In genomic region chrX:3005759-3006158, dm6 we compare ENCODE assay signal across 1 fruit fly cellular context.
TF ChIP-seq lines count a peak whose summit lies in the region.

No protein-coding gene starts in this region.

TF ChIP-seq in whole organism, embryonic, 481 proteins besides CTCF, POLR2A, EP300 and RAD21 (continued from another document):
- no peak for TF ChIP-seq prd (optimal IDR thresholded peaks at IDR 0.05; lab: Kevin White, UChicago)
- TF ChIP-seq prd (GFP tag; IDR thresholded peaks at IDR 0.05; lab: Robert Waterston, UW) = peak; percentile 56; the same call in 2 of the 3 replicates
- TF ChIP-seq CG10366 (GFP tag; IDR thresholded peaks at IDR 0.05; lab: Robert Waterston, UW) = peak; percentile 9; the same call in 1 of the 2 replicates
- no peak for TF ChIP-seq chinmo (GFP tag; IDR thresholded peaks at IDR 0.05; lab: Robert Waterston, UW; ENCODE audit: partially characterized antibody)
- peak; percentile 31 for TF ChIP-seq CG10147 (GFP tag; optimal IDR thresholded peaks at IDR 0.05; lab: Kevin White, UChicago)
- peak; percentile 67 for TF ChIP-seq CG9932 (GFP tag; IDR thresholded peaks at IDR 0.05; lab: Robert Waterston, UW)
- TF ChIP-seq CG16815 (GFP tag; optimal IDR thresholded peaks at IDR 0.05; lab: Kevin White, UChicago) = no peak
- no peak for TF ChIP-seq luna (GFP tag; optimal IDR thresholded peaks at IDR 0.05; lab: Kevin White, UChicago)
- TF ChIP-seq CG32532 (GFP tag; IDR thresholded peaks at IDR 0.05; lab: Robert Waterston, UW) = peak; percentile 66
- TF ChIP-seq klu (GFP tag; IDR thresholded peaks at IDR 0.05; lab: Robert Waterston, UW) = 0 out of 2 replicates have a peak, but pooled peaks have one; percentile 8
- peak; percentile 25 for TF ChIP-seq nmo (GFP tag; optimal IDR thresholded peaks at IDR 0.05; lab: Kevin White, UChicago)
- peak; percentile 4 for TF ChIP-seq Hr3 (GFP tag; optimal IDR thresholded peaks at IDR 0.05; lab: Kevin White, UChicago)
- peak; percentile 4 for TF ChIP-seq CG7556 (GFP tag; optimal IDR thresholded peaks at IDR 0.05; lab: Kevin White, UChicago)
- peak; percentile 22 for TF ChIP-seq sd (tag; optimal IDR thresholded peaks at IDR 0.05; lab: Kevin White, UChicago)
- TF ChIP-seq Aef1 (GFP tag; IDR thresholded peaks at IDR 0.05; lab: Robert Waterston, UW) = 0 out of 3 replicates have a peak, but pooled peaks have one; percentile 21
- TF ChIP-seq ems (GFP tag; optimal IDR thresholded peaks at IDR 0.05; lab: Kevin White, UChicago) = no peak
- peak; percentile 4 for TF ChIP-seq gro (GFP tag; optimal IDR thresholded peaks at IDR 0.05; lab: Kevin White, UChicago)
- peak; percentile 19 for TF ChIP-seq Abd-B (GFP tag; optimal IDR thresholded peaks at IDR 0.05; lab: Kevin White, UChicago)
- no peak for TF ChIP-seq CG8478 (optimal IDR thresholded peaks at IDR 0.05; lab: Kevin White, UChicago)
- TF ChIP-seq Oli (tag; optimal IDR thresholded peaks at IDR 0.05; lab: Kevin White, UChicago) = peak; percentile 22
- peak; percentile 53; the same call in 1 of the 2 replicates for TF ChIP-seq lmd (GFP tag; IDR thresholded peaks at IDR 0.05; lab: Robert Waterston, UW)
- peak; percentile 23; the same call in 1 of the 2 replicates for TF ChIP-seq al (GFP tag; IDR thresholded peaks at IDR 0.05; lab: Robert Waterston, UW)
- peak; percentile 61 for TF ChIP-seq Ada2b (GFP tag; IDR thresholded peaks at IDR 0.05; lab: Robert Waterston, UW)
- TF ChIP-seq TFAM (GFP tag; optimal IDR thresholded peaks at IDR 0.05; lab: Kevin White, UChicago) = no peak
- no peak for TF ChIP-seq Lhr (GFP tag; optimal IDR thresholded peaks at IDR 0.05; lab: Kevin White, UChicago)
- TF ChIP-seq Hsf (GFP tag; optimal IDR thresholded peaks at IDR 0.05; lab: Kevin White, UChicago) = peak; percentile 12
- no peak for TF ChIP-seq CG13424 (tag; optimal IDR thresholded peaks at IDR 0.05; lab: Kevin White, UChicago)
- no peak for TF ChIP-seq MTF-1 (GFP tag; optimal IDR thresholded peaks at IDR 0.05; lab: Kevin White, UChicago; ENCODE audit: borderline replicate concordance)
- 0 out of 3 replicates have a peak, but pooled peaks have one; percentile 12 for TF ChIP-seq CG11093 (GFP tag; IDR thresholded peaks at IDR 0.05; lab: Robert Waterston, UW)
- TF ChIP-seq shn (GFP tag; optimal IDR thresholded peaks at IDR 0.05; lab: Kevin White, UChicago) = no peak
- peak in 1 of 2 experiments; percentile 25 for TF ChIP-seq dpn (GFP tag; optimal IDR thresholded peaks at IDR 0.05; lab: Kevin White, UChicago)
- TF ChIP-seq CG7839 (tag; optimal IDR thresholded peaks at IDR 0.05; lab: Kevin White, UChicago) = peak; percentile 50
- no peak for TF ChIP-seq kni (GFP tag; optimal IDR thresholded peaks at IDR 0.05; lab: Kevin White, UChicago)
- peak; percentile 41; the same call in 1 of the 2 replicates for TF ChIP-seq NFAT (GFP tag; IDR thresholded peaks at IDR 0.05; lab: Robert Waterston, UW)
- TF ChIP-seq croc (GFP tag; conservative IDR thresholded peaks at IDR 0.05; lab: Robert Waterston, UW) = no peak
- no peak for TF ChIP-seq so (GFP tag; IDR thresholded peaks at IDR 0.05; lab: Robert Waterston, UW)
- peak; percentile 53 for TF ChIP-seq gem (tag; optimal IDR thresholded peaks at IDR 0.05; lab: Kevin White, UChicago)
- no peak for TF ChIP-seq fu2 (GFP tag; optimal IDR thresholded peaks at IDR 0.05; lab: Kevin White, UChicago)
- TF ChIP-seq esg (GFP tag; conservative IDR thresholded peaks at IDR 0.05; lab: Robert Waterston, UW) = 0 out of 2 replicates have a peak, but pooled peaks have one; percentile 18
- TF ChIP-seq CG7786 (GFP tag; optimal IDR thresholded peaks at IDR 0.05; lab: Kevin White, UChicago) = peak; percentile 10
- peak; percentile 51 for TF ChIP-seq grau (tag; optimal IDR thresholded peaks at IDR 0.05; lab: Kevin White, UChicago)
- peak; percentile 39; the same call in 1 of the 3 replicates for TF ChIP-seq CG34422 (GFP tag; IDR thresholded peaks at IDR 0.05; lab: Robert Waterston, UW)
- TF ChIP-seq vvl (GFP tag; IDR thresholded peaks at IDR 0.05; lab: Robert Waterston, UW) = 0 out of 2 replicates have a peak, but pooled peaks have one; percentile 26
- no peak for TF ChIP-seq dimm (GFP tag; IDR thresholded peaks at IDR 0.05; lab: Robert Waterston, UW)
- peak; percentile 28 for TF ChIP-seq CG3281 (GFP tag; optimal IDR thresholded peaks at IDR 0.05; lab: Kevin White, UChicago)
- peak; percentile 68 for TF ChIP-seq CG2120 (GFP tag; optimal IDR thresholded peaks at IDR 0.05; lab: Kevin White, UChicago)
- TF ChIP-seq Sox102F (GFP tag; optimal IDR thresholded peaks at IDR 0.05; lab: Kevin White, UChicago) = peak; percentile 4
- peak; percentile 24 for TF ChIP-seq CG15269 (tag; optimal IDR thresholded peaks at IDR 0.05; lab: Kevin White, UChicago)
- TF ChIP-seq CG12659 (GFP tag; optimal IDR thresholded peaks at IDR 0.05; lab: Kevin White, UChicago) = peak; percentile 12
- 0 out of 3 replicates have a peak, but pooled peaks have one; percentile 22 for TF ChIP-seq CG2889 (GFP tag; IDR thresholded peaks at IDR 0.05; lab: Robert Waterston, UW)
- peak; percentile 21 for TF ChIP-seq Blimp-1 (GFP tag; optimal IDR thresholded peaks at IDR 0.05; lab: Kevin White, UChicago)
- peak; percentile 31 for TF ChIP-seq CG15514 (GFP tag; optimal IDR thresholded peaks at IDR 0.05; lab: Kevin White, UChicago)
- TF ChIP-seq CG18262 (tag; optimal IDR thresholded peaks at IDR 0.05; lab: Kevin White, UChicago) = peak; percentile 9
- TF ChIP-seq B-H1 (GFP tag; IDR thresholded peaks at IDR 0.05; lab: Robert Waterston, UW) = 0 out of 3 replicates have a peak, but pooled peaks have one; percentile 31
- TF ChIP-seq CG30403 (GFP tag; optimal IDR thresholded peaks at IDR 0.05; lab: Kevin White, UChicago) = peak; percentile 26
- TF ChIP-seq slbo (GFP tag; IDR thresholded peaks at IDR 0.05; lab: Robert Waterston, UW) = peak; percentile 69
- peak; percentile 60 for TF ChIP-seq gsb (GFP tag; IDR thresholded peaks at IDR 0.05; lab: Robert Waterston, UW)
- peak; percentile 28 for TF ChIP-seq CG17359 (tag; optimal IDR thresholded peaks at IDR 0.05; lab: Kevin White, UChicago)
- TF ChIP-seq Pdp1 (GFP tag; optimal IDR thresholded peaks at IDR 0.05; lab: Kevin White, UChicago) = peak in 1 of 2 experiments; percentile 21
- peak; percentile 17 for TF ChIP-seq Ets65A (GFP tag; lab: Kevin White, UChicago)
- peak; percentile 11; the same call in 1 of the 2 replicates for TF ChIP-seq MBD-R2 (GFP tag; IDR thresholded peaks at IDR 0.05; lab: Robert Waterston, UW)
- no peak for TF ChIP-seq psq (GFP tag; optimal IDR thresholded peaks at IDR 0.05; lab: Kevin White, UChicago)
- TF ChIP-seq CG8924 (tag; optimal IDR thresholded peaks at IDR 0.05; lab: Kevin White, UChicago) = peak; percentile 25
- TF ChIP-seq Med (GFP tag; lab: Kevin White, UChicago) = peak; percentile 85
- no peak for TF ChIP-seq nerfin-1 (tag; optimal IDR thresholded peaks at IDR 0.05; lab: Kevin White, UChicago)
- peak; percentile 13 for TF ChIP-seq CG10209 (GFP tag; optimal IDR thresholded peaks at IDR 0.05; lab: Kevin White, UChicago)
- peak; percentile 17 for TF ChIP-seq CG9727 (GFP tag; optimal IDR thresholded peaks at IDR 0.05; lab: Kevin White, UChicago)
- peak; percentile 7 for TF ChIP-seq Bteb2 (GFP tag; optimal IDR thresholded peaks at IDR 0.05; lab: Kevin White, UChicago)
- TF ChIP-seq CG12155 (GFP tag; optimal IDR thresholded peaks at IDR 0.05; lab: Kevin White, UChicago) = no peak
- TF ChIP-seq Doc2 (GFP tag; IDR thresholded peaks at IDR 0.05; lab: Robert Waterston, UW) = no peak
- TF ChIP-seq Fer3 (tag; optimal IDR thresholded peaks at IDR 0.05; lab: Kevin White, UChicago) = peak; percentile 32
- 0 out of 3 replicates have a peak, but pooled peaks have one; percentile 12 for TF ChIP-seq Dbx (GFP tag; IDR thresholded peaks at IDR 0.05; lab: Robert Waterston, UW)
- TF ChIP-seq unpg (GFP tag; optimal IDR thresholded peaks at IDR 0.05; lab: Kevin White, UChicago) = peak; percentile 51
- TF ChIP-seq CG6689 (GFP tag; IDR thresholded peaks at IDR 0.05; lab: Robert Waterston, UW) = 0 out of 2 replicates have a peak, but pooled peaks have one; percentile 23
- peak; percentile 72 for TF ChIP-seq CG12769 (tag; optimal IDR thresholded peaks at IDR 0.05; lab: Kevin White, UChicago)
- no peak for TF ChIP-seq Trl (optimal IDR thresholded peaks at IDR 0.05; lab: Kevin White, UChicago)
- peak; percentile 2 for TF ChIP-seq Trl (GFP tag; optimal IDR thresholded peaks at IDR 0.05; lab: Kevin White, UChicago)
- no peak for TF ChIP-seq tup (GFP tag; optimal IDR thresholded peaks at IDR 0.05; lab: Kevin White, UChicago)
- TF ChIP-seq Fer2 (tag; optimal IDR thresholded peaks at IDR 0.05; lab: Kevin White, UChicago) = no peak
- TF ChIP-seq nom (GFP tag; optimal IDR thresholded peaks at IDR 0.05; lab: Kevin White, UChicago) = no peak
- TF ChIP-seq Meics (GFP tag; optimal IDR thresholded peaks at IDR 0.05; lab: Kevin White, UChicago) = peak; percentile 39
- TF ChIP-seq oc (tag; optimal IDR thresholded peaks at IDR 0.05; lab: Kevin White, UChicago) = no peak
- TF ChIP-seq C15 (GFP tag; IDR thresholded peaks at IDR 0.05; lab: Robert Waterston, UW) = no peak
- TF ChIP-seq CG11695 (GFP tag; IDR thresholded peaks at IDR 0.05; lab: Robert Waterston, UW) = peak; percentile 52; the same call in 1 of the 3 replicates
- peak; percentile 22 for TF ChIP-seq PHDP (tag; optimal IDR thresholded peaks at IDR 0.05; lab: Kevin White, UChicago)
- TF ChIP-seq CG17385 (GFP tag; optimal IDR thresholded peaks at IDR 0.05; lab: Kevin White, UChicago) = no peak
- 0 out of 2 replicates have a peak, but pooled peaks have one; percentile 16 for TF ChIP-seq CG31224 (GFP tag; IDR thresholded peaks at IDR 0.05; lab: Robert Waterston, UW)
- peak; percentile 26 for TF ChIP-seq bcd (GFP tag; optimal IDR thresholded peaks at IDR 0.05; lab: Kevin White, UChicago)
- peak; percentile 50; the same call in 2 of the 3 replicates for TF ChIP-seq tgo (GFP tag; IDR thresholded peaks at IDR 0.05; lab: Robert Waterston, UW)
- TF ChIP-seq CoRest (tag; optimal IDR thresholded peaks at IDR 0.05; lab: Kevin White, UChicago) = peak; percentile 45
- peak; percentile 69 for TF ChIP-seq Drgx (GFP tag; IDR thresholded peaks at IDR 0.05; lab: Robert Waterston, UW)
- no peak for TF ChIP-seq CG9797 (GFP tag; optimal IDR thresholded peaks at IDR 0.05; lab: Kevin White, UChicago)
- 0 out of 2 replicates have a peak, but pooled peaks have one; percentile 27 for TF ChIP-seq CG11247 (GFP tag; IDR thresholded peaks at IDR 0.05; lab: Robert Waterston, UW)
- TF ChIP-seq ftz-f1 (GFP tag; optimal IDR thresholded peaks at IDR 0.05; lab: Kevin White, UChicago) = no peak
- TF ChIP-seq CG2678 (tag; optimal IDR thresholded peaks at IDR 0.05; lab: Kevin White, UChicago) = peak; percentile 48
- TF ChIP-seq B-H2 (GFP tag; optimal IDR thresholded peaks at IDR 0.05; lab: Kevin White, UChicago) = no peak
- TF ChIP-seq CG3847 (GFP tag; IDR thresholded peaks at IDR 0.05; lab: Robert Waterston, UW) = peak; percentile 41
- TF ChIP-seq lilli (GFP tag; optimal IDR thresholded peaks at IDR 0.05; lab: Kevin White, UChicago) = peak; percentile 33
- TF ChIP-seq bab2 (GFP tag; optimal IDR thresholded peaks at IDR 0.05; lab: Kevin White, UChicago) = peak; percentile 6
- TF ChIP-seq CG12391 (tag; optimal IDR thresholded peaks at IDR 0.05; lab: Kevin White, UChicago) = peak; percentile 11
- TF ChIP-seq zen2 (GFP tag; IDR thresholded peaks at IDR 0.05; lab: Robert Waterston, UW; ENCODE audit: partially characterized antibody) = no peak
- TF ChIP-seq mirr (GFP tag; optimal IDR thresholded peaks at IDR 0.05; lab: Kevin White, UChicago) = no peak
- TF ChIP-seq row (GFP tag; IDR thresholded peaks at IDR 0.05; lab: Robert Waterston, UW) = peak; percentile 70
- TF ChIP-seq stc (GFP tag; IDR thresholded peaks at IDR 0.05; lab: Robert Waterston, UW) = 0 out of 2 replicates have a peak, but pooled peaks have one; percentile 22
- TF ChIP-seq Xbp1 (GFP tag; optimal IDR thresholded peaks at IDR 0.05; lab: Kevin White, UChicago) = peak; percentile 16
- TF ChIP-seq sens-2 (GFP tag; IDR thresholded peaks at IDR 0.05; lab: Robert Waterston, UW) = no peak
- TF ChIP-seq CG10462 (GFP tag; optimal IDR thresholded peaks at IDR 0.05; lab: Kevin White, UChicago) = no peak
- peak; percentile 76 for TF ChIP-seq Rfx (GFP tag; IDR thresholded peaks at IDR 0.05; lab: Robert Waterston, UW)
- 0 out of 3 replicates have a peak, but pooled peaks have one; percentile 11 for TF ChIP-seq CG17361 (GFP tag; IDR thresholded peaks at IDR 0.05; lab: Robert Waterston, UW)
- TF ChIP-seq Hand (GFP tag; optimal IDR thresholded peaks at IDR 0.05; lab: Kevin White, UChicago) = no peak
- TF ChIP-seq jigr1 (GFP tag; IDR thresholded peaks at IDR 0.05; lab: Robert Waterston, UW) = no peak
